Worm (Caenorhabditis elegans): ENCODE data around the gene Y53G8AM.4.

- TF ChIP-seq dao-5 (tag; optimal IDR thresholded peaks at IDR 0.05), result no peak
- TF ChIP-seq him-1 (tag; optimal IDR thresholded peaks at IDR 0.05), result no peak
- TF ChIP-seq W03F9.2 (tag; optimal IDR thresholded peaks at IDR 0.05), result no peak
These were observed 13.1 kb downstream of the Y53G8AM.4 start for ce11 chrIII:3242379-3242778.

Data from whole organism, L4/young adult.